Worm (Caenorhabditis elegans) whole organism, L2 larva: Measurements from ENCODE around the gene str-135.

ENCODE experiments used
- ZK546.5 ChIP-seq: sonication (generic microtip); optimal IDR thresholded peaks from 2 replicates; lab custom pipeline; 2017; ENCODE audit warnings: missing biosample characterization, missing genetic modification characterization
- lin-13 ChIP-seq: fragments of 150-350 bp; optimal IDR thresholded peaks from 2 replicates; lab custom pipeline; 2014; ENCODE audit warnings: missing biosample characterization, missing genetic modification reagents, missing genetic modification characterization
- nhr-237 ChIP-seq: fragments of 150-350 bp; optimal IDR thresholded peaks from 2 replicates; lab custom pipeline; 2014; ENCODE audit warnings: missing biosample characterization, missing genetic modification characterization
- sem-4 ChIP-seq: fragments of 150-350 bp; optimal IDR thresholded peaks from 2 replicates; lab custom pipeline; 2014; ENCODE audit warnings: missing biosample characterization, missing genetic modification reagents, missing genetic modification characterization
- ztf-4 ChIP-seq: fragments of 150-350 bp; optimal IDR thresholded peaks from 2 replicates; lab custom pipeline; 2014; ENCODE audit warnings: missing biosample characterization, missing genetic modification characterization

DNA sequence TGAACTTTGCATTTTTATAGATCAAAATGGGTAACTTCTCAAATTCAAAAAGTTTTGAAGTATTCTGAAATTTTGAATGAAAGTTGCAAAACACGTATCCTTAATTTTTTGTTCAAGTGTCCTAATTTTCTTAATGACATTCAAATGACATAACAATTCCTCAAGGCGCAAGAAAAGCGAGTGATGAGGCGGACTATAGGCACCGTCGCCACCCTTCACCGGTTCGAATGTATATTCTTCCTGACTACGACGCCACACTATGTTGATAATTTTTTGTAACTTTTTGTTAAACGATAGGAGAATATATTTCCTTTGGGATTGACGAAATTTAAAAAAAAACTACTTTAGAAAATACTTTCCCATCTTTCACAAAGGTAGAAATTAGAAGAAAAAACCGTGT, 976 bp upstream of the str-135 start:
- TF ChIP-seq lin-13 (GFP tag; lab: Kevin White, UChicago): no peak
- no peak for TF ChIP-seq ztf-4 (tag; lab: Kevin White, UChicago)
- TF ChIP-seq ZK546.5 (tag; lab: Kevin White, UChicago): no peak
- no peak for TF ChIP-seq sem-4
- no peak for TF ChIP-seq nhr-237
